Fruit fly (Drosophila melanogaster) whole organism, embryonic: ENCODE data around the gene upSET.

Source experiments
- Bdp1 ChIP-seq: fragments of 200-800 bp; sonication (Bioruptor generic); optimal IDR thresholded peaks from 3 replicates; lab custom pipeline; 2016; ENCODE audit warnings: missing biosample characterization, missing genetic modification characterization
- CG10959 ChIP-seq: fragments of 200-800 bp; sonication (Bioruptor generic); IDR thresholded peaks from 2 replicates; pipeline ENCODE4 v1.3.6; 2022; ENCODE audit warnings: missing biosample characterization, missing genetic modification characterization
- CG13424 ChIP-seq: fragments of 200-800 bp; sonication (Bioruptor generic); optimal IDR thresholded peaks from 2 replicates; lab custom pipeline; 2019; ENCODE audit warnings: missing biosample characterization, mild to moderate bottlenecking, missing genetic modification characterization, moderate library complexity
- CG13894 ChIP-seq: fragments of 200-800 bp; sonication (Bioruptor generic); optimal IDR thresholded peaks from 3 replicates; lab custom pipeline; 2018; ENCODE audit warnings: missing biosample characterization, mild to moderate bottlenecking, missing genetic modification characterization, moderate library complexity
- CG14014 ChIP-seq: fragments of 200-800 bp; sonication (Bioruptor generic); IDR thresholded peaks from 2 replicates; pipeline ENCODE4 v1.3.6; 2022; ENCODE audit warnings: missing biosample characterization, missing genetic modification characterization
- CG15269 ChIP-seq: fragments of 200-800 bp; sonication (Bioruptor generic); optimal IDR thresholded peaks from 2 replicates; lab custom pipeline; 2018; ENCODE audit warnings: missing biosample characterization, mild to moderate bottlenecking, missing genetic modification characterization, moderate library complexity
- CG1792 ChIP-seq: fragments of 200-800 bp; sonication (Bioruptor generic); optimal IDR thresholded peaks from 2 replicates; lab custom pipeline; 2016; ENCODE audit warnings: missing biosample characterization, missing genetic modification characterization
- CG2712 ChIP-seq: fragments of 200-800 bp; optimal IDR thresholded peaks from 3 replicates; lab custom pipeline; 2019; ENCODE audit warnings: missing biosample characterization, mild to moderate bottlenecking, missing genetic modification characterization, moderate library complexity
- CG31441 ChIP-seq: fragments of 200-800 bp; sonication (Bioruptor generic); IDR thresholded peaks from 2 replicates; pipeline ENCODE4 v1.3.6; 2022; ENCODE audit warnings: missing biosample characterization, missing genetic modification characterization
- CG32767 ChIP-seq: fragments of 200-800 bp; sonication (Bioruptor generic); IDR thresholded peaks from 2 replicates; pipeline ENCODE4 v1.3.6; 2022; ENCODE audit warnings: missing biosample characterization, missing genetic modification characterization
- CG33213 ChIP-seq: fragments of 200-800 bp; sonication (Bioruptor generic); optimal IDR thresholded peaks from 3 replicates; lab custom pipeline; 2016; ENCODE audit warnings: missing biosample characterization, missing genetic modification characterization
- CG34376 ChIP-seq: fragments of 200-800 bp; sonication (Bioruptor generic); optimal IDR thresholded peaks from 2 replicates; lab custom pipeline; 2018; ENCODE audit warnings: missing biosample characterization, mild to moderate bottlenecking, missing genetic modification characterization
- CG3838 ChIP-seq: fragments of 200-800 bp; sonication (Bioruptor generic); optimal IDR thresholded peaks from 3 replicates; lab custom pipeline; 2016; ENCODE audit warnings: missing biosample characterization, missing genetic modification characterization
- CG3847 ChIP-seq: fragments of 200-800 bp; sonication (Bioruptor generic); IDR thresholded peaks from 2 replicates; pipeline ENCODE4 v1.3.6; 2022; ENCODE audit warnings: missing biosample characterization, missing genetic modification characterization
- CG4404 ChIP-seq: fragments of 200-800 bp; sonication (Bioruptor generic); IDR thresholded peaks from 2 replicates; pipeline ENCODE4 v1.3.6; 2022; ENCODE audit warnings: missing biosample characterization, missing genetic modification characterization
- CG6791 ChIP-seq: fragments of 200-800 bp; sonication (Bioruptor generic); IDR thresholded peaks from 3 replicates; pipeline ENCODE4 v1.3.6; 2022; ENCODE audit warnings: missing biosample characterization, missing genetic modification characterization; ENCODE audit not compliant: partially characterized antibody
- CG7556 ChIP-seq: fragments of 200-800 bp; sonication (Bioruptor generic); optimal IDR thresholded peaks from 2 replicates; lab custom pipeline; 2017; ENCODE audit warnings: missing biosample characterization, mild to moderate bottlenecking, missing genetic modification characterization
- CG9932 ChIP-seq: fragments of 200-800 bp; sonication (Bioruptor generic); IDR thresholded peaks from 2 replicates; pipeline ENCODE4 v1.3.6; 2022; ENCODE audit warnings: missing biosample characterization, missing genetic modification characterization
- D19B ChIP-seq: fragments of 200-800 bp; sonication (Bioruptor generic); optimal IDR thresholded peaks from 2 replicates; lab custom pipeline; 2017; ENCODE audit warnings: missing biosample characterization, mild to moderate bottlenecking, missing genetic modification characterization
- Dip2 ChIP-seq: fragments of 200-800 bp; sonication (Bioruptor generic); IDR thresholded peaks from 2 replicates; pipeline ENCODE4 v1.3.6; 2022; ENCODE audit warnings: missing biosample characterization, missing genetic modification characterization
- Dref ChIP-seq: fragments of 200-800 bp; sonication (Bioruptor generic); IDR thresholded peaks from 2 replicates; pipeline ENCODE4 v1.3.6; 2022; ENCODE audit warnings: missing biosample characterization, missing genetic modification characterization
- HLHmδ ChIP-seq: fragments of 200-800 bp; sonication (Bioruptor generic); optimal IDR thresholded peaks from 2 replicates; lab custom pipeline; 2018; ENCODE audit warnings: missing biosample characterization, mild to moderate bottlenecking, missing genetic modification characterization, moderate library complexity
- Hr78 ChIP-seq, 2 experiments: fragments of 200-800 bp in 1 of 2; fragments of >200 bp in 1 of 2; sonication (Bioruptor generic) in 1 of 2; optimal IDR thresholded peaks; 2 replicates each; lab custom pipeline; 2017 to 2019; ENCODE audit warnings: missing biosample characterization in 2 of 2, missing genetic modification characterization in 2 of 2, mild to moderate bottlenecking in 1 of 2, moderate library complexity in 1 of 2
- Hsf ChIP-seq: fragments of 200-800 bp; sonication (Bioruptor generic); optimal IDR thresholded peaks from 3 replicates; lab custom pipeline; 2016; ENCODE audit warnings: missing biosample characterization, missing genetic modification characterization
- Max ChIP-seq: fragments of 200-800 bp; sonication (Bioruptor generic); optimal IDR thresholded peaks from 2 replicates; lab custom pipeline; 2016; ENCODE audit warnings: missing biosample characterization, mild to moderate bottlenecking, missing genetic modification characterization
- Myb ChIP-seq: fragments of 200-800 bp; sonication (Bioruptor generic); optimal IDR thresholded peaks from 2 replicates; lab custom pipeline; 2016; ENCODE audit warnings: missing biosample characterization, missing genetic modification characterization
- Opbp ChIP-seq: fragments of 200-800 bp; sonication (Bioruptor generic); IDR thresholded peaks from 3 replicates; pipeline ENCODE4 v1.3.6; 2022; ENCODE audit warnings: missing biosample characterization, missing genetic modification characterization; ENCODE audit not compliant: partially characterized antibody
- Pdp1 ChIP-seq, 2 experiments: fragments of 200-800 bp; sonication (Bioruptor generic); optimal IDR thresholded peaks; 3 replicates each; lab custom pipeline; 2016; ENCODE audit warnings: missing biosample characterization in 2 of 2, missing genetic modification characterization in 2 of 2, mild to moderate bottlenecking in 1 of 2, moderate library complexity in 1 of 2
- Rx ChIP-seq: fragments of 200-800 bp; sonication (Bioruptor generic); IDR thresholded peaks from 2 replicates; pipeline ENCODE4 v1.3.6; 2022; ENCODE audit warnings: missing biosample characterization, missing genetic modification characterization
- Side ChIP-seq: fragments of 200-800 bp; sonication (Bioruptor generic); optimal IDR thresholded peaks from 2 replicates; lab custom pipeline; 2016; ENCODE audit warnings: missing biosample characterization, missing genetic modification characterization
- al ChIP-seq: fragments of 200-800 bp; sonication (Bioruptor generic); IDR thresholded peaks from 2 replicates; pipeline ENCODE4 v1.3.6; 2022; ENCODE audit warnings: missing biosample characterization, missing genetic modification characterization
- ato ChIP-seq: fragments of 200-800 bp; sonication (Bioruptor generic); IDR thresholded peaks from 2 replicates; pipeline ENCODE4 v1.3.6; 2022; ENCODE audit warnings: missing biosample characterization, missing genetic modification characterization; ENCODE audit not compliant: partially characterized antibody
- bab2 ChIP-seq: fragments of 200-800 bp; sonication (Bioruptor generic); optimal IDR thresholded peaks from 2 replicates; lab custom pipeline; 2016; ENCODE audit warnings: missing biosample characterization, missing genetic modification characterization
- bsh ChIP-seq, 2 experiments: fragments of 200-800 bp; sonication (Bioruptor generic); optimal IDR thresholded peaks; 2 replicates each; lab custom pipeline; 2017 to 2018; ENCODE audit warnings: mild to moderate bottlenecking in 2 of 2, missing biosample characterization in 2 of 2, missing genetic modification characterization in 2 of 2, moderate library complexity in 1 of 2
- btn ChIP-seq: fragments of 200-800 bp; sonication (Bioruptor generic); optimal IDR thresholded peaks from 2 replicates; lab custom pipeline; 2016; ENCODE audit warnings: missing biosample characterization, missing genetic modification characterization
- chinmo ChIP-seq: fragments of 200-800 bp; sonication (Bioruptor generic); IDR thresholded peaks from 4 replicates; pipeline ENCODE4 v1.3.6; 2022; ENCODE audit warnings: missing biosample characterization, missing genetic modification characterization; ENCODE audit not compliant: partially characterized antibody
- chm ChIP-seq: fragments of 200-800 bp; sonication (Bioruptor generic); IDR thresholded peaks from 2 replicates; pipeline ENCODE4 v1.3.6; 2022; ENCODE audit warnings: missing biosample characterization, missing genetic modification characterization
- chn ChIP-seq: fragments of 200-800 bp; sonication (Bioruptor generic); optimal IDR thresholded peaks from 2 replicates; lab custom pipeline; 2016; ENCODE audit warnings: missing biosample characterization, missing genetic modification characterization
- dimm ChIP-seq: fragments of 200-800 bp; sonication (Bioruptor generic); IDR thresholded peaks from 2 replicates; pipeline ENCODE4 v1.3.6; 2022; ENCODE audit warnings: missing biosample characterization, missing genetic modification characterization
- ftz-f1 ChIP-seq: fragments of 200-800 bp; sonication (Bioruptor generic); optimal IDR thresholded peaks from 2 replicates; lab custom pipeline; 2016; ENCODE audit warnings: missing biosample characterization, missing genetic modification characterization
- h ChIP-seq: fragments of >200 bp; optimal IDR thresholded peaks from 2 replicates; lab custom pipeline; 2017
- hbn ChIP-seq: fragments of 200-800 bp; sonication (Bioruptor generic); IDR thresholded peaks from 2 replicates; pipeline ENCODE4 v1.3.6; 2022; ENCODE audit warnings: missing biosample characterization, missing genetic modification characterization; ENCODE audit not compliant: partially characterized antibody
- nau ChIP-seq: fragments of 200-800 bp; sonication (Bioruptor generic); optimal IDR thresholded peaks from 3 replicates; lab custom pipeline; 2017; ENCODE audit warnings: missing biosample characterization, mild to moderate bottlenecking, missing genetic modification characterization, missing genetic modification reagents
- odd ChIP-seq: fragments of 200-800 bp; sonication (Bioruptor generic); optimal IDR thresholded peaks from 2 replicates; lab custom pipeline; 2017; ENCODE audit warnings: missing biosample characterization, mild to moderate bottlenecking, missing genetic modification characterization
- otp ChIP-seq: fragments of 200-800 bp; sonication (Bioruptor generic); IDR thresholded peaks from 3 replicates; pipeline ENCODE4, ENCODE4 v1.3.6; 2022; ENCODE audit warnings: missing biosample characterization, missing genetic modification characterization
- phol ChIP-seq: fragments of 200-800 bp; sonication (Bioruptor generic); optimal IDR thresholded peaks from 3 replicates; lab custom pipeline; 2018; ENCODE audit warnings: missing biosample characterization, mild to moderate bottlenecking, missing genetic modification characterization, moderate library complexity
- prd ChIP-seq, 3 experiments: fragments of >200 bp in 2 of 3; fragments of 200-800 bp in 1 of 3; sonication (Bioruptor generic) in 1 of 3; optimal IDR thresholded peaks in 2 of 3; IDR thresholded peaks in 1 of 3; 2 replicates in 2 of 3; 3 replicates in 1 of 3; pipeline versions ENCODE4 v1.3.6 to Lab custom; 2017 to 2022; ENCODE audit warnings: missing biosample characterization in 1 of 3, missing genetic modification characterization in 1 of 3
- tx ChIP-seq: fragments of 200-800 bp; sonication (Bioruptor generic); optimal IDR thresholded peaks from 2 replicates; lab custom pipeline; 2016; ENCODE audit warnings: missing biosample characterization, missing genetic modification characterization
- zen2 ChIP-seq: fragments of 200-800 bp; sonication (Bioruptor generic); IDR thresholded peaks from 3 replicates; pipeline ENCODE4 v1.3.6; 2022; ENCODE audit warnings: missing biosample characterization, missing genetic modification characterization; ENCODE audit not compliant: partially characterized antibody

Gene upSET

dm6 chr3L:14003297-14004040 is 1.5 kb downstream of the upSET start (continued):
- TF ChIP-seq al (no peak), CG31441 (GFP tag; lab: Robert Waterston, UW) (no peak), CG2712 (tag; lab: Kevin White, UChicago) (peak; percentile 12), CG13894 (tag; lab: Kevin White, UChicago) (no peak), CG7556 (GFP tag; lab: Kevin White, UChicago) (peak; percentile 20), ato (GFP tag; lab: Robert Waterston, UW) (no peak), Bdp1 (no peak), h (lab: Kevin White, UChicago) (no peak), Max (no peak), Rx (GFP tag; lab: Robert Waterston, UW) (no peak), odd (GFP tag; lab: Kevin White, UChicago) (no peak), Myb (GFP tag; lab: Kevin White, UChicago) (no peak), CG13424 (tag; lab: Kevin White, UChicago) (no peak), CG3847 (GFP tag; lab: Robert Waterston, UW) (no peak), CG10959 (GFP tag; lab: Robert Waterston, UW) (no peak), Pdp1 (GFP tag; optimal IDR thresholded peaks at IDR 0.05; lab: Kevin White, UChicago) (peak in 1 of 2 experiments; percentile 44), nau (GFP tag; lab: Kevin White, UChicago) (no peak), chn (GFP tag; lab: Kevin White, UChicago) (no peak), otp (GFP tag; lab: Robert Waterston, UW) (no peak), Side (GFP tag; lab: Kevin White, UChicago) (no peak), CG3838 (GFP tag; lab: Kevin White, UChicago) (no peak), HLHmδ (GFP tag; lab: Kevin White, UChicago) (no peak), tx (GFP tag; lab: Kevin White, UChicago) (no peak), zen2 (GFP tag; lab: Robert Waterston, UW) (no peak), CG1792 (no peak), CG15269 (tag; lab: Kevin White, UChicago) (peak; percentile 7), Dref (GFP tag; lab: Robert Waterston, UW) (no peak), CG32767 (GFP tag; lab: Robert Waterston, UW) (peak; percentile 52; the same call in 1 of the 2 replicates), hbn (GFP tag; lab: Robert Waterston, UW) (no peak), D19B (GFP tag; lab: Kevin White, UChicago) (peak; percentile 13), CG9932 (no peak), CG33213 (GFP tag; lab: Kevin White, UChicago) (no peak), btn (GFP tag; lab: Kevin White, UChicago) (no peak), Dip2 (GFP tag; lab: Robert Waterston, UW) (no peak), chm (GFP tag; lab: Robert Waterston, UW) (no peak), Hr78 (GFP tag; optimal IDR thresholded peaks at IDR 0.05; lab: Kevin White, UChicago) (no peak), bsh (GFP tag; optimal IDR thresholded peaks at IDR 0.05; lab: Kevin White, UChicago) (no peak), ftz-f1 (GFP tag; lab: Kevin White, UChicago) (no peak), dimm (GFP tag; lab: Robert Waterston, UW) (no peak), Hsf (GFP tag; lab: Kevin White, UChicago) (no peak), phol (tag; lab: Kevin White, UChicago) (peak; percentile 98), bab2 (no peak), prd (optimal IDR thresholded peaks at IDR 0.05; lab: Kevin White, UChicago) (no peak), prd (GFP tag; IDR thresholded peaks at IDR 0.05; lab: Robert Waterston, UW) (0 out of 3 replicates have a peak, but pooled peaks have one; percentile 22), CG6791 (no peak), CG34376 (GFP tag; lab: Kevin White, UChicago) (no peak), CG4404 (GFP tag; lab: Robert Waterston, UW) (no peak), chinmo (GFP tag; lab: Robert Waterston, UW) (no peak), Opbp (peak; percentile 50; the same call in 2 of the 3 replicates), CG14014 (GFP tag; lab: Robert Waterston, UW) (no peak)
